Fruit fly (Drosophila melanogaster) whole organism, adult: ENCODE results near the gene pps.

Experiments used
- Crg-1 ChIP-seq: fragments of 200-800 bp; sonication (Bioruptor generic); optimal IDR thresholded peaks from 2 replicates; lab custom pipeline; 2016; ENCODE audit warnings: missing biosample characterization, missing genetic modification characterization
- bab1 ChIP-seq: fragments of 200-800 bp; sonication (Bioruptor generic); optimal IDR thresholded peaks from 3 replicates; lab custom pipeline; 2019; ENCODE audit warnings: missing biosample characterization, mild to moderate bottlenecking, missing genetic modification characterization, moderate library complexity
- kay ChIP-seq: fragments of 200-800 bp; sonication (Bioruptor generic); peaks from one replicate; lab custom pipeline; 2016; ENCODE audit warnings: missing biosample characterization, missing genetic modification characterization, borderline replicate concordance

- no peak for TF ChIP-seq kay (GFP tag; lab: Kevin White, UChicago)
- TF ChIP-seq Crg-1 (GFP tag; lab: Kevin White, UChicago) = no peak
- peak; percentile 60 for TF ChIP-seq bab1 (GFP tag; lab: Kevin White, UChicago)
These were observed 5.5 kb upstream of the pps start, which contains the start of gene CG5196 for dm6 chr3R:12408160-12408559.
